Worm (Caenorhabditis elegans) whole organism, L2 larva: ENCODE data around the gene F26G1.1.

Experiments used
- ama-1 ChIP-seq: fragments of 150-350 bp; optimal IDR thresholded peaks from 2 replicates; lab custom pipeline; 2018; ENCODE audit warnings: inconsistent platforms
- blmp-1 ChIP-seq: sonication (generic microtip); optimal IDR thresholded peaks from 2 replicates; lab custom pipeline; 2017; ENCODE audit warnings: missing genetic modification characterization, mild to moderate bottlenecking, missing compliant biosample characterization, antibody characterized with exemption, moderate library complexity; ENCODE audit not compliant: insufficient read depth
- ceh-82 ChIP-seq: fragments of 150-350 bp; optimal IDR thresholded peaks from 2 replicates; lab custom pipeline; 2014; ENCODE audit warnings: missing biosample characterization, missing genetic modification characterization
- elt-3 ChIP-seq: sonication (generic microtip); optimal IDR thresholded peaks from 2 replicates; lab custom pipeline; 2017; ENCODE audit warnings: missing biosample characterization, missing genetic modification characterization
- fos-1 ChIP-seq: fragments of 150-350 bp; optimal IDR thresholded peaks from 2 replicates; lab custom pipeline; 2014; ENCODE audit warnings: missing biosample characterization, missing genetic modification characterization
- lin-11 ChIP-seq: fragments of 150-350 bp; sonication (generic microtip); optimal IDR thresholded peaks from 2 replicates; lab custom pipeline; 2014; ENCODE audit warnings: missing biosample characterization, missing genetic modification characterization, inconsistent platforms, mixed read lengths
- lin-39 ChIP-seq: fragments of 150-350 bp; optimal IDR thresholded peaks from 2 replicates; lab custom pipeline; 2014; ENCODE audit warnings: missing biosample characterization, missing genetic modification reagents, missing genetic modification characterization
- nhr-10 ChIP-seq: sonication (generic microtip); optimal IDR thresholded peaks from 2 replicates; lab custom pipeline; 2017; ENCODE audit warnings: missing biosample characterization, missing genetic modification characterization
- nhr-11 ChIP-seq: fragments of 150-350 bp; optimal IDR thresholded peaks from 2 replicates; lab custom pipeline; 2014; ENCODE audit warnings: missing biosample characterization, missing genetic modification characterization
- nhr-12 ChIP-seq: fragments of 150-350 bp; optimal IDR thresholded peaks from 2 replicates; lab custom pipeline; 2014; ENCODE audit warnings: missing biosample characterization, missing genetic modification characterization
- nhr-77 ChIP-seq: fragments of 150-350 bp; optimal IDR thresholded peaks from 2 replicates; lab custom pipeline; 2014; ENCODE audit warnings: missing biosample characterization, missing genetic modification characterization
- unc-62 ChIP-seq: fragments of 150-350 bp; optimal IDR thresholded peaks from 2 replicates; lab custom pipeline; 2014; ENCODE audit warnings: missing biosample characterization, missing genetic modification reagents, missing genetic modification characterization
- zag-1 ChIP-seq: fragments of 150-350 bp; optimal IDR thresholded peaks from 2 replicates; lab custom pipeline; 2014; ENCODE audit warnings: missing biosample characterization, missing genetic modification characterization
- ztf-11 ChIP-seq: sonication (generic microtip); optimal IDR thresholded peaks from 2 replicates; lab custom pipeline; 2017; ENCODE audit warnings: missing biosample characterization, missing genetic modification characterization

DNA sequence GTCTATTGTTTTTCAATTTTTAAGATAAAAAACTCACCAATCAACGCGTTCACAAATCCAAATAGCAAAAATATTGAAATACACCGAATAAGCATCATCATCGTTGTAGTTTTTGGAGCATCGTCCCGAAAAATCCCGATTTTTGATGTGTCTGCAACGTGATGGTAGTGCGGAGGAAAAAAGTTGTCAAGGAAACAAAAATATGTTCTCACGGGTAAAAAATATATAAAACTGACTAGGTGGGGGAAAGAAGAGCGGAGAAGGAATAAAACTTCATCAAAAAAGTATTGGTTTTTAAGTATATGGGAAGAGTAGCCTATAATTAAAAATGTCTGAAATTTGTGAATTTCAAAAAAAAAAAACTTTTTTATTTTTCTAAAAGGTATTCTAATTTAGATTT, 20.6 kb downstream of the F26G1.1 start, which contains the start of gene rig-6:
- TF ChIP-seq unc-62 (GFP tag; lab: Kevin White, UChicago) (no peak), ceh-82 (no peak), nhr-10 (no peak), zag-1 (tag; lab: Kevin White, UChicago) (no peak), elt-3 (tag; lab: Kevin White, UChicago) (no peak), nhr-77 (tag; lab: Kevin White, UChicago) (no peak), lin-11 (no peak), ztf-11 (tag; lab: Kevin White, UChicago) (no peak), nhr-11 (tag; lab: Kevin White, UChicago) (no peak), ama-1 (no peak), fos-1 (tag; lab: Kevin White, UChicago) (no peak), lin-39 (tag; lab: Kevin White, UChicago) (no peak), blmp-1 (tag; lab: Kevin White, UChicago) (no peak), nhr-12 (tag; lab: Kevin White, UChicago) (no peak)
